Fruit fly (Drosophila melanogaster) whole organism: ENCODE results near the gene CG42467.

Experiments used
- EcR ChIP-seq, 2 experiments: fragments of >200 bp; optimal IDR thresholded peaks; 2 replicates each; lab custom pipeline; 2017; ENCODE audit warnings: missing biosample characterization in 2 of 2, missing genetic modification characterization in 2 of 2, missing genetic modification reagents in 2 of 2
- pan ChIP-seq: fragments of >200 bp; optimal IDR thresholded peaks from 2 replicates; lab custom pipeline; 2017
- psq ChIP-seq: fragments of >200 bp; optimal IDR thresholded peaks from 2 replicates; lab custom pipeline; 2017

- TF ChIP-seq pan (no peak), psq (lab: Kevin White, UChicago) (no peak), EcR (GFP tag; optimal IDR thresholded peaks at IDR 0.05; lab: Kevin White, UChicago) (no peak)
These were observed 29.3 kb downstream of the CG42467 start, which contains the start of gene CG10019 for dm6 chr2L:3730182-3730975.
